Fruit fly (Drosophila melanogaster) whole organism, adult: ENCODE measurements around the gene Rab9D.
A peak's percentile ranks its signal among the peaks of the same experiment; 100 is the strongest.
"Not testable (repeated sequence)": the region's sequence is repeated elsewhere in the genome, so short reads cannot be mapped to it uniquely, and the experiment has no call there.

Experiments used
- CG11617 ChIP-seq: fragments of 200-800 bp; sonication (Bioruptor generic); optimal IDR thresholded peaks from 2 replicates; lab custom pipeline; 2017; ENCODE audit warnings: mild to moderate bottlenecking, missing biosample characterization, missing genetic modification reagents, missing genetic modification characterization
- CG12768 ChIP-seq: fragments of 200-800 bp; sonication (Bioruptor generic); optimal IDR thresholded peaks from 2 replicates; lab custom pipeline; 2017; ENCODE audit warnings: missing biosample characterization, missing genetic modification characterization, mild to moderate bottlenecking, moderate library complexity, missing genetic modification reagents
- CG14711 ChIP-seq: fragments of 200-800 bp; sonication (Bioruptor generic); optimal IDR thresholded peaks from 2 replicates; lab custom pipeline; 2018; ENCODE audit warnings: missing biosample characterization, mild to moderate bottlenecking, missing genetic modification characterization, moderate library complexity
- CG1620 ChIP-seq: fragments of 200-800 bp; sonication (Bioruptor generic); optimal IDR thresholded peaks from 2 replicates; lab custom pipeline; 2016; ENCODE audit warnings: missing biosample characterization, missing genetic modification characterization
- CG33017 ChIP-seq: fragments of 200-800 bp; sonication (Bioruptor generic); optimal IDR thresholded peaks from 2 replicates; lab custom pipeline; 2018; ENCODE audit warnings: missing biosample characterization, mild to moderate bottlenecking, missing genetic modification characterization, moderate library complexity
- CG5204 ChIP-seq: fragments of 200-800 bp; sonication (Bioruptor generic); optimal IDR thresholded peaks from 2 replicates; lab custom pipeline; 2016; ENCODE audit warnings: missing biosample characterization, missing genetic modification characterization
- CG7045 ChIP-seq: fragments of 200-800 bp; sonication (Bioruptor generic); optimal IDR thresholded peaks from 2 replicates; lab custom pipeline; 2017; ENCODE audit warnings: missing biosample characterization, mild to moderate bottlenecking, missing genetic modification characterization
- CG7101 ChIP-seq: fragments of 200-800 bp; sonication (Bioruptor generic); optimal IDR thresholded peaks from 2 replicates; lab custom pipeline; 2018; ENCODE audit warnings: missing biosample characterization, mild to moderate bottlenecking, missing genetic modification characterization, moderate library complexity
- Clk ChIP-seq: fragments of 200-800 bp; sonication (Bioruptor generic); optimal IDR thresholded peaks from 2 replicates; lab custom pipeline; 2017; ENCODE audit warnings: missing biosample characterization, missing genetic modification characterization
- Crg-1 ChIP-seq: fragments of 200-800 bp; sonication (Bioruptor generic); optimal IDR thresholded peaks from 2 replicates; lab custom pipeline; 2016; ENCODE audit warnings: missing biosample characterization, missing genetic modification characterization
- Hr96 ChIP-seq: fragments of 200-800 bp; sonication (Bioruptor generic); optimal IDR thresholded peaks from 2 replicates; lab custom pipeline; 2016; ENCODE audit warnings: missing biosample characterization, missing genetic modification characterization
- Mnt ChIP-seq: fragments of 200-800 bp; sonication (Bioruptor generic); optimal IDR thresholded peaks from 2 replicates; lab custom pipeline; 2016; ENCODE audit warnings: missing biosample characterization, mild to moderate bottlenecking, missing genetic modification characterization
- bab1 ChIP-seq: fragments of 200-800 bp; sonication (Bioruptor generic); optimal IDR thresholded peaks from 3 replicates; lab custom pipeline; 2019; ENCODE audit warnings: missing biosample characterization, mild to moderate bottlenecking, missing genetic modification characterization, moderate library complexity
- cic ChIP-seq: fragments of 200-800 bp; sonication (Bioruptor generic); optimal IDR thresholded peaks from 2 replicates; lab custom pipeline; 2017; ENCODE audit warnings: missing biosample characterization, mild to moderate bottlenecking, missing genetic modification characterization, moderate library complexity
- cnc ChIP-seq, 2 experiments: fragments of >200 bp; optimal IDR thresholded peaks; 2 replicates each; lab custom pipeline; 2017
- kay ChIP-seq: fragments of 200-800 bp; sonication (Bioruptor generic); peaks from one replicate; lab custom pipeline; 2016; ENCODE audit warnings: missing biosample characterization, missing genetic modification characterization, borderline replicate concordance
- ovo ChIP-seq: fragments of 200-800 bp; sonication (Bioruptor generic); optimal IDR thresholded peaks from 2 replicates; lab custom pipeline; 2016; ENCODE audit warnings: missing biosample characterization, missing genetic modification characterization
- pad ChIP-seq: fragments of 200-800 bp; sonication (Bioruptor generic); optimal IDR thresholded peaks from 3 replicates; lab custom pipeline; 2017; ENCODE audit warnings: missing biosample characterization, missing genetic modification characterization, mild to moderate bottlenecking, moderate library complexity, missing genetic modification reagents
- tj ChIP-seq: fragments of 200-800 bp; sonication (Bioruptor generic); optimal IDR thresholded peaks from 3 replicates; lab custom pipeline; 2017; ENCODE audit warnings: missing biosample characterization, mild to moderate bottlenecking, missing genetic modification characterization, moderate library complexity
- toe ChIP-seq: fragments of 200-800 bp; sonication (Bioruptor generic); optimal IDR thresholded peaks from 2 replicates; lab custom pipeline; 2016; ENCODE audit warnings: missing biosample characterization, missing genetic modification characterization

Rab9D gene

dm6 chrX:10613568-10613967 is 24.7 kb downstream of the Rab9D start:
- no peak for TF ChIP-seq CG7045 (GFP tag; lab: Kevin White, UChicago)
- no peak for TF ChIP-seq Clk (GFP tag; lab: Kevin White, UChicago)
- no peak for TF ChIP-seq Mnt
- no peak for TF ChIP-seq Hr96 (GFP tag; lab: Kevin White, UChicago)

- TF ChIP-seq CG7045 (GFP tag; lab: Kevin White, UChicago) (peak; percentile 22), toe (GFP tag; lab: Kevin White, UChicago) (peak; percentile 0), Crg-1 (no peak), cnc (optimal IDR thresholded peaks at IDR 0.05; lab: Kevin White, UChicago) (no peak), Mnt (no peak), CG5204 (GFP tag; lab: Kevin White, UChicago) (peak; percentile 57), bab1 (GFP tag; lab: Kevin White, UChicago) (no peak)
These were observed 26.3 kb downstream of the Rab9D start for dm6 chrX:10615215-10615614.

dm6 chrX:10618491-10618890 is 29.6 kb downstream of the Rab9D start:
- no peak for TF ChIP-seq tj (GFP tag; lab: Kevin White, UChicago)
- no peak for TF ChIP-seq CG14711
- no peak for TF ChIP-seq CG12768 (GFP tag; lab: Kevin White, UChicago)
- TF ChIP-seq Crg-1 = no peak

- TF ChIP-seq Mnt (no peak), kay (GFP tag; lab: Kevin White, UChicago) (no peak), CG1620 (GFP tag; lab: Kevin White, UChicago) (no peak), CG5204 (GFP tag; lab: Kevin White, UChicago) (peak; percentile 59), Clk (GFP tag; lab: Kevin White, UChicago) (peak; percentile 63), ovo (GFP tag; lab: Kevin White, UChicago) (no peak), cic (no peak), cnc (optimal IDR thresholded peaks at IDR 0.05; lab: Kevin White, UChicago) (no peak), Hr96 (GFP tag; lab: Kevin White, UChicago) (peak; percentile 64), CG14711 (peak; percentile 41), Crg-1 (no peak), toe (GFP tag; lab: Kevin White, UChicago) (peak; percentile 44), pad (GFP tag; lab: Kevin White, UChicago) (peak; percentile 45), tj (GFP tag; lab: Kevin White, UChicago) (peak; percentile 18), CG12768 (GFP tag; lab: Kevin White, UChicago) (peak; percentile 62), CG7101 (tag; lab: Kevin White, UChicago) (peak; percentile 73), CG33017 (tag; lab: Kevin White, UChicago) (peak; percentile 55), CG11617 (GFP tag; lab: Kevin White, UChicago) (peak; percentile 57), bab1 (GFP tag; lab: Kevin White, UChicago) (no peak), CG7045 (GFP tag; lab: Kevin White, UChicago) (peak; percentile 63)
These were observed 31.5 kb downstream of the Rab9D start, which contains the start of gene CG43347 for dm6 chrX:10620144-10621005. TSS of gene CG43347 (minus strand) at chrX:10620190.

dm6 chrX:10621202-10621990 is 32.5 kb downstream of the Rab9D start:
- TF ChIP-seq CG7045 (GFP tag; lab: Kevin White, UChicago) = no peak
- TF ChIP-seq Hr96 (GFP tag; lab: Kevin White, UChicago) = no peak
- TF ChIP-seq cnc (optimal IDR thresholded peaks at IDR 0.05; lab: Kevin White, UChicago) = no peak
- no peak for TF ChIP-seq ovo (GFP tag; lab: Kevin White, UChicago)
- TF ChIP-seq CG33017 (tag; lab: Kevin White, UChicago) = no peak
- TF ChIP-seq tj (GFP tag; lab: Kevin White, UChicago) = no peak
- no peak for TF ChIP-seq CG14711
- no peak for TF ChIP-seq pad (GFP tag; lab: Kevin White, UChicago)
- TF ChIP-seq Clk (GFP tag; lab: Kevin White, UChicago) = no peak
- no peak for TF ChIP-seq kay (GFP tag; lab: Kevin White, UChicago)
- no peak for TF ChIP-seq bab1 (GFP tag; lab: Kevin White, UChicago)
- TF ChIP-seq CG7101 (tag; lab: Kevin White, UChicago) = no peak
- TF ChIP-seq toe (GFP tag; lab: Kevin White, UChicago) = no peak

- not testable (repeated sequence) for TF ChIP-seq Clk (GFP tag; lab: Kevin White, UChicago); CG14711; cnc (optimal IDR thresholded peaks at IDR 0.05; lab: Kevin White, UChicago)
These were observed 34.2 kb downstream of the Rab9D start, which contains the start of gene Rab9Db for dm6 chrX:10623125-10623524. TSS of gene Rab9Db (minus strand) at chrX:10623225.
